Worm (Caenorhabditis elegans): ENCODE results near the gene H28G03.3.

- no peak for TF ChIP-seq nhr-11 (tag; optimal IDR thresholded peaks at IDR 0.05)
- TF ChIP-seq mdl-1 (tag; optimal IDR thresholded peaks at IDR 0.05) = peak in 1 of 2 experiments; percentile 41
Observed at ce11 chrX:5213565-5213964, 12.6 kb downstream of the H28G03.3 start.

Data from whole organism, L4 larva.